Worm (Caenorhabditis elegans) whole organism, midembryonic: ENCODE measurements around the gene R160.13.
"Not testable (repeated sequence)": the region's sequence is repeated elsewhere in the genome, so short reads cannot be mapped to it uniquely, and the experiment has no call there.

Source experiments
- T22C8.4 ChIP-seq: fragments of 200-800 bp; sonication (Bioruptor generic); IDR thresholded peaks from 2 replicates; pipeline ENCODE4 v1.3.6; 2022; ENCODE audit warnings: missing genetic modification characterization, missing compliant biosample characterization
- cog-1 ChIP-seq: sonication (generic microtip); optimal IDR thresholded peaks from 2 replicates; lab custom pipeline; 2016; ENCODE audit warnings: missing genetic modification characterization, missing compliant biosample characterization
- flt-1 ChIP-seq: fragments of 200-800 bp; sonication (Bioruptor generic); IDR thresholded peaks from 2 replicates; pipeline ENCODE4 v1.3.6; 2022; ENCODE audit warnings: missing genetic modification characterization, missing compliant biosample characterization
- klf-2 ChIP-seq: fragments of 200-800 bp; sonication (Bioruptor generic); conservative IDR thresholded peaks from 2 replicates; pipeline ENCODE4 v1.3.6; 2022; ENCODE audit warnings: missing genetic modification reagents, missing genetic modification characterization, missing compliant biosample characterization
- med-1 ChIP-seq: sonication (generic microtip); optimal IDR thresholded peaks from 2 replicates; lab custom pipeline; 2017; ENCODE audit warnings: missing genetic modification characterization, mild to moderate bottlenecking, missing compliant biosample characterization, antibody characterized with exemption, missing genetic modification reagents; ENCODE audit not compliant: insufficient read depth
- ref-1 ChIP-seq: fragments of 200-800 bp; sonication (Bioruptor generic); conservative IDR thresholded peaks from 2 replicates; pipeline ENCODE4 v1.3.6; 2022; ENCODE audit warnings: missing genetic modification reagents, missing genetic modification characterization, missing compliant biosample characterization
- tab-1 ChIP-seq: fragments of 200-800 bp; sonication (Bioruptor generic); IDR thresholded peaks from 2 replicates; pipeline ENCODE4 v1.3.6; 2022; ENCODE audit warnings: missing genetic modification characterization, missing compliant biosample characterization
- ztf-23 ChIP-seq: fragments of 200-800 bp; sonication (Bioruptor generic); IDR thresholded peaks from 2 replicates; pipeline ENCODE4 v1.3.6; 2022; ENCODE audit warnings: missing genetic modification reagents, missing genetic modification characterization, missing compliant biosample characterization
- ztf-29 ChIP-seq: fragments of 200-800 bp; sonication (Bioruptor generic); IDR thresholded peaks from 2 replicates; pipeline ENCODE4 v1.3.6; 2022; ENCODE audit warnings: missing genetic modification reagents, missing genetic modification characterization, missing compliant biosample characterization

R160.13 gene

DNA sequence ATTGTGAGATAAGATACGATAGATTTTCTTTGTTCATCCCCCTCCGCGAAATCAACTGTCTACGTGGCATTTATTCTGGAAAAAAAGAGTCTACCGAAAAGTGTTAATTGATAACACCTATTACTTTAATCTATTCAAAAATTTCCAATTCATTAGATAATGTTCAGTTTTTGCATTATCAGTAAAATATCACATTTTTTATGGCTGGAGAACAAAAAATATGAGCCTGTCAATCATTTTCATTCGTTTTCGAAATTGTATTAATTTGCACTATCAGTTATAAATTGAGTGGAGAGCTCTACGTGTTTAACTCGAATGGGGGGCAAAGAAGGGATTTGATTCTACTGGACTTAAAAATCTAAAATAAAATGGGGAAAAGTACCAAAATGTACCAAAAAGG lies 12.3 kb downstream of the R160.13 start:
- TF ChIP-seq ztf-29 (no peak), ztf-23 (GFP tag; lab: Robert Waterston, UW) (no peak), tab-1 (no peak), klf-2 (GFP tag; lab: Robert Waterston, UW) (no peak), med-1 (GFP tag; lab: Kevin White, UChicago) (no peak), flt-1 (GFP tag; lab: Robert Waterston, UW) (no peak), cog-1 (tag; lab: Kevin White, UChicago) (no peak)

DNA sequence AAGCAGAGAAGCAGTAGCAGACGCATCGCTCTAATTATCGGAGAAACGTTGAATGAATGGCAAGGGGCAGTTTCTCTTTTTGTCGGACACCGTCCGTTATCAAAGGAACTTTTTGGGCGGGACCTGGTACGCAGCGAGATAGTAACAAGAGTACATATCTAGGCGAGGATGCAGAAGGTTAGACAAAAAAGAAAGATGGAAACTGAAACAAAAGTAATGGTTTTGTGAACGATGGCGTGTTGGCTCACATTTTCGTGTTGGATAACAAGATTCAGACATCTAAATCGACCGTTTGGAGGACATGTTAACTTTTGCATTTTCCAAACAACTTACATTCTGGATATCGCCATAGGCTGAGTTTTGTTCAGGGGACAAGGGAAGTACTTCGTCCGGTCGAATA lies 13.8 kb downstream of the R160.13 start, which contains the start of gene F14H12.6:
F14H12.6 (minus strand) TSS at position 101 of the 400 bp plus-strand sequence.
- TF ChIP-seq flt-1 (GFP tag; lab: Robert Waterston, UW) (no peak), klf-2 (GFP tag; lab: Robert Waterston, UW) (no peak), ztf-23 (GFP tag; lab: Robert Waterston, UW) (no peak), ztf-29 (no peak), ref-1 (no peak), tab-1 (no peak), med-1 (GFP tag; lab: Kevin White, UChicago) (no peak), T22C8.4 (GFP tag; lab: Robert Waterston, UW) (no peak), cog-1 (tag; lab: Kevin White, UChicago) (no peak)

DNA sequence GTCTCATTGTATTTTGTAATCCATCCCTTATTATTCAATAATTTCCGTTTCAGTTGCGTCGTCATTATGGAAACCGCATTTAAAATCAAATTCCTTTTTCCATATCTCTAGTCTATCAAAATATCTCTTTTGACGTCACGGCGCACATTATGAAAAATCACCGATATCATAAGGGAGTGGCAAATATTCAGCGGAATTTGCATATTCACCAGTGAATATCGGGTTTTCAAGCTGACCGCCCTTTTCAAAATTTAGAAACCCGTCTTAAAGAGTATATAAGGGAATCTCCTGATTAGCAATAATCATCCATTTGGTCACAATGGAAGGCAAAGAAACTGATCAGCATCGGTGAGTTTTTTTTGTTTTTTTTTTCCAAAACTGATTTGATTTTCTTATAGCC lies 18.0 kb downstream of the R160.13 start, which contains the start of gene col-165:
col-165 (plus strand) TSS at position 301 of the 400 bp plus-strand sequence.
- TF ChIP-seq ztf-29 (no peak), flt-1 (GFP tag; lab: Robert Waterston, UW) (no peak), med-1 (GFP tag; lab: Kevin White, UChicago) (no peak), cog-1 (tag; lab: Kevin White, UChicago) (no peak), ztf-23 (GFP tag; lab: Robert Waterston, UW) (no peak), T22C8.4 (GFP tag; lab: Robert Waterston, UW) (no peak), tab-1 (no peak), ref-1 (no peak), klf-2 (GFP tag; lab: Robert Waterston, UW) (no peak)

DNA sequence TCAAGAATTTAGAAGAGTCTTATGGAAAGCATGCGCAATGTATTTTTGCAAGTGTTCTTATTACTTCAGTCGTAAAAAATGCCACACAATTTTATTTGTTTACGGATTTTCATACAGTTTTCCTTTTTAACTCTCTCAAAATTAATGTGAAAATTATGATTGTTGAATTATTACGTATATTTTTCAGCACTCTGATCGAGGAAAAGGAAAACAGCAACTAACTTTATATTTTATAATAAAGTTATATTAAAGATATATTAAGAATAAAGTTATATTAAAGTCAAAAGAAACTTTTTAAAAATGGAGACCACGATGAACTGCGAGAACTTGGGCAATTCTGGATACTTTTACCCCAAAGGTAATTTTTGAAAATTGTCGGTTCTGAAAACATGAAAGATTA lies 21.1 kb downstream of the R160.13 start, which contains the start of gene F14H12.2:
F14H12.2 (plus strand) TSS at position 301 of the 400 bp plus-strand sequence.
- TF ChIP-seq ref-1 (no peak), cog-1 (tag; lab: Kevin White, UChicago) (no peak), ztf-23 (GFP tag; lab: Robert Waterston, UW) (no peak), med-1 (GFP tag; lab: Kevin White, UChicago) (no peak), T22C8.4 (GFP tag; lab: Robert Waterston, UW) (no peak), ztf-29 (no peak), tab-1 (no peak), flt-1 (GFP tag; lab: Robert Waterston, UW) (no peak), klf-2 (GFP tag; lab: Robert Waterston, UW) (no peak)

DNA sequence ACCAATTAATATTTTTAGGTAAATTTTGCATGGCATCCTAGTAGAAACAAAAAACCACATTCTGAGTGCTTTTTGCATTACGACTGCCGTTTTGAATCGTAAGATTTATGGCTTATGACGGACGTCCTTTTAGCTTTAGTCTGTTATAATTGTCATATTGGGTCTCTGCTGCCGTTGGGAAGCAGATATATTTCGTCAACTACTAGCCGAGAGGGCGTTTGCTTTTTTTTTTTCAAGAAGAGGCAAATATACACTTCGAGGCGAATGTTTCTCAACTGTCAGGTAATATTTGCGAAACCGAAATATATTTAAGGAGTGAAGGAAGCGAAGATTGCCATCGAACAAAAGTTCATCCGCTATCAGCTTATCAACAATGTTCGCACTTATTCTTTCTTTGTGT lies 27.4 kb downstream of the R160.13 start, which contains the start of gene F14H12.3:
F14H12.3 (plus strand) TSS at position 301 of the 400 bp plus-strand sequence.
- TF ChIP-seq ztf-29 (no peak), med-1 (GFP tag; lab: Kevin White, UChicago) (no peak), T22C8.4 (GFP tag; lab: Robert Waterston, UW) (no peak), klf-2 (GFP tag; lab: Robert Waterston, UW) (no peak), flt-1 (GFP tag; lab: Robert Waterston, UW) (no peak), ztf-23 (GFP tag; lab: Robert Waterston, UW) (no peak), cog-1 (tag; lab: Kevin White, UChicago) (no peak)

DNA sequence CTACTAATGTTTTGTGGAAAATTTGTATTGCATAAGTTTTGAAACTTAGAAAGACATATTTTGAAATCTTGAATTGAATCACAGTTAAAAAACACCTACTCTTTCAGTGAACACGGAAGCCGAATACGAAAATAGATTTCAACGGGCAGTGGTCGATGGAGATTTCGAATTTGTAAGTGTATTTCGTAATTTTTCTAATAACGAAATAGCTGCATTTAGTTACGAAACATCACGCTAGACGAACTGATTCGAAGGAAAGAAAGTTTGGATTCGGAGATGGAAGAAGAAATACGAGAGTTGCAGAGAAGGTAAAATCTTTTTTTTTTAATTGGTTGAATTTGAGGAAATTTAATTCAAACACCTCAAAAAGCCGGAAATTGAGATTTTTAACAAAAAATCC lies 28.6 kb downstream of the R160.13 start:
- no peak for TF ChIP-seq ztf-23 (GFP tag; lab: Robert Waterston, UW)
- no peak for TF ChIP-seq tab-1
- TF ChIP-seq ref-1 = no peak
- TF ChIP-seq klf-2 (GFP tag; lab: Robert Waterston, UW) = no peak
- TF ChIP-seq cog-1 (tag; lab: Kevin White, UChicago) = no peak
- no peak for TF ChIP-seq ztf-29
- TF ChIP-seq flt-1 (GFP tag; lab: Robert Waterston, UW) = no peak
- TF ChIP-seq med-1 (GFP tag; lab: Kevin White, UChicago) = no peak
- no peak for TF ChIP-seq T22C8.4 (GFP tag; lab: Robert Waterston, UW)

DNA sequence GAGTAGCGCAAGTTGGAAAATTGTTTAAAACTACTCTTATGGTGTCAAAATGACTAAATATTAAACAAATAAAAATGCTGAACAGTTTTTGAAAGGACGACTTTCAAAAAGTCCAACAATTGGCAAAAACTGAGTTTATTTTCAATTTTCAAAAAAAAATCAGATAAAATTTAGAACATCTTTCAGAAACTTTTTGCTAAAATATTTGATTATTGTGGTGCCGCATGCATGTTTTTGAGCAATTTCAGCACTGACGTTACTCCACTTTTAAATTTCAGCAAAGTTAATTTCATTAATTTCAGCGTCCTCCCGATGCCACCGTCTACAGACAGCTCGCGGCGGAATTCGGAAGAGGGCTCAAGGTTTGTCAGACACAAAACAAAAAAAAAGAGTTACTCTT lies 32.0 kb downstream of the R160.13 start, which contains the start of gene cst-1:
cst-1 (plus strand) TSS at position 301 of the 400 bp plus-strand sequence.
- TF ChIP-seq ztf-23 (GFP tag; lab: Robert Waterston, UW); ref-1; flt-1 (GFP tag; lab: Robert Waterston, UW): not testable (repeated sequence)

DNA sequence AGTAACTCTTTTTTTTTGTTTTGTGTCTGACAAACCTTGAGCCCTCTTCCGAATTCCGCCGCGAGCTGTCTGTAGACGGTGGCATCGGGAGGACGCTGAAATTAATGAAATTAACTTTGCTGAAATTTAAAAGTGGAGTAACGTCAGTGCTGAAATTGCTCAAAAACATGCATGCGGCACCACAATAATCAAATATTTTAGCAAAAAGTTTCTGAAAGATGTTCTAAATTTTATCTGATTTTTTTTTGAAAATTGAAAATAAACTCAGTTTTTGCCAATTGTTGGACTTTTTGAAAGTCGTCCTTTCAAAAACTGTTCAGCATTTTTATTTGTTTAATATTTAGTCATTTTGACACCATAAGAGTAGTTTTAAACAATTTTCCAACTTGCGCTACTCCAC lies 35.4 kb downstream of the R160.13 start, which contains the start of gene cst-2:
cst-2 (minus strand) TSS at position 101 of the 400 bp plus-strand sequence.
- TF ChIP-seq tab-1; klf-2 (GFP tag; lab: Robert Waterston, UW); cog-1 (tag; lab: Kevin White, UChicago): not testable (repeated sequence)

DNA sequence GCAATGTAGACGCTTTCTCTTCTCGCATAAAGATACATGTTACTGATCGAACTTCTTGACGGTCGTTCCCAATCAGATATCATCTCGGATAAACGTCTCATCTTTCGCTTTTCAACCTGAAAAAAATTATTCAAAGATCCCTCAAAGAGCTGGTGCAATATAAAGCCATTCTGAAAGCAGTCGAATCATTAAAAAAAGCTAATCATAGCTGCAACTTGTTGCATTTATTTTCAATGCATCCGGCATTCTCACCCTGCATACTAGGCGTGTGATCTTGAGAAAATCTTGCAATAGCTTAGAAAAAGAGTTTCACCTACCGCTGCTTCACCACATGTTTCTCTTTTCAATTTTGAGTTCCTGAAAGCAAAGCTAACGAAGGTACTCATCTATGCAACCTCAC lies 39.0 kb downstream of the R160.13 start, which contains the start of gene C24A8.6:
C24A8.6 (minus strand) TSS at position 101 of the 400 bp plus-strand sequence.
- not testable (repeated sequence) for TF ChIP-seq med-1 (GFP tag; lab: Kevin White, UChicago); ztf-23 (GFP tag; lab: Robert Waterston, UW); T22C8.4 (GFP tag; lab: Robert Waterston, UW)

DNA sequence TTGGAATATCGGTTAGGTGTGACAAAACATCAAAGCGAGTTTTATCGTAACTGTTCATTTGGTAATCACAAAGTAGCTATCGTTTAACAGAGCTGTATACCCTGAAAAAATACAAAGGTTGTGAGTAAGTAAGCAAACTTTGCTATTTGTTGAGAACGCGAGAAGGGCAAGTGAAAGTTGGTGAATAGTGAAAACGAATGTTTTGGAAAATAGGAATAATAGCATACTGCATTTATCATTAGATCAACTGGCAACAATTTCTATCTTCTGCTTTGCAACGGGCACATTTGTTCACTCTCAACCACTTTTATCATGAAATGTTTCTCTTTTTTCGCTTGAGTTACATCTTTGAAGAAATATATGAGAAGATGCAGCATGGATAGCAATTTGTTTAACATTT lies 42.5 kb downstream of the R160.13 start, which contains the start of gene C24A8.5:
C24A8.5 (minus strand) TSS at position 101 of the 400 bp plus-strand sequence.
- TF ChIP-seq tab-1 (no peak), ref-1 (no peak), klf-2 (GFP tag; lab: Robert Waterston, UW) (no peak), ztf-23 (GFP tag; lab: Robert Waterston, UW) (no peak), flt-1 (GFP tag; lab: Robert Waterston, UW) (no peak), T22C8.4 (GFP tag; lab: Robert Waterston, UW) (no peak)
